Fruit fly (Drosophila melanogaster) whole organism, embryonic: ENCODE results near the gene NdufA3.

Experiments used
- BtbVII ChIP-seq: fragments of 200-800 bp; sonication (Bioruptor generic); optimal IDR thresholded peaks from 3 replicates; lab custom pipeline; 2017; ENCODE audit warnings: missing biosample characterization, mild to moderate bottlenecking, missing genetic modification characterization
- CG12236 ChIP-seq: fragments of 200-800 bp; sonication (Bioruptor generic); optimal IDR thresholded peaks from 2 replicates; lab custom pipeline; 2016; ENCODE audit warnings: missing biosample characterization, missing genetic modification characterization
- CG16779 ChIP-seq: fragments of 200-800 bp; sonication (Bioruptor generic); IDR thresholded peaks from 2 replicates; pipeline ENCODE4 v1.3.6; 2022; ENCODE audit warnings: missing biosample characterization, missing genetic modification characterization
- CG16813 ChIP-seq: fragments of 200-800 bp; sonication (Bioruptor generic); IDR thresholded peaks from 3 replicates; pipeline ENCODE4 v1.3.6; 2022; ENCODE audit warnings: missing biosample characterization, missing genetic modification characterization; ENCODE audit not compliant: partially characterized antibody
- CG17186 ChIP-seq: fragments of 200-800 bp; sonication (Bioruptor generic); optimal IDR thresholded peaks from 3 replicates; lab custom pipeline; 2017; ENCODE audit warnings: missing biosample characterization, missing genetic modification reagents, missing genetic modification characterization
- CG17802 ChIP-seq: fragments of 200-800 bp; sonication (Bioruptor generic); optimal IDR thresholded peaks from 2 replicates; lab custom pipeline; 2018; ENCODE audit warnings: missing biosample characterization, mild to moderate bottlenecking, missing genetic modification characterization, moderate library complexity
- CG1832 ChIP-seq: fragments of 200-800 bp; sonication (Bioruptor generic); optimal IDR thresholded peaks from 2 replicates; lab custom pipeline; 2017; ENCODE audit warnings: missing biosample characterization, mild to moderate bottlenecking, missing genetic modification characterization, inconsistent platforms
- CG2129 ChIP-seq: fragments of 200-800 bp; sonication (Bioruptor generic); IDR thresholded peaks from 2 replicates; pipeline ENCODE4 v1.3.6; 2022; ENCODE audit warnings: missing biosample characterization, missing genetic modification characterization; ENCODE audit not compliant: partially characterized antibody
- CG4282 ChIP-seq: fragments of 200-800 bp; sonication (Bioruptor generic); optimal IDR thresholded peaks from 2 replicates; lab custom pipeline; 2016; ENCODE audit warnings: missing biosample characterization, missing genetic modification characterization
- CG4820 ChIP-seq: fragments of 200-800 bp; sonication (Bioruptor generic); optimal IDR thresholded peaks from 3 replicates; lab custom pipeline; 2016; ENCODE audit warnings: missing biosample characterization, missing genetic modification characterization
- CG5245 ChIP-seq: fragments of 200-800 bp; sonication (Bioruptor generic); optimal IDR thresholded peaks from 3 replicates; lab custom pipeline; 2016; ENCODE audit warnings: missing biosample characterization, missing genetic modification characterization
- CG7271 ChIP-seq: fragments of 200-800 bp; sonication (Bioruptor generic); optimal IDR thresholded peaks from 2 replicates; lab custom pipeline; 2018; ENCODE audit warnings: missing biosample characterization, mild to moderate bottlenecking, missing genetic modification characterization, moderate library complexity
- CG7786 ChIP-seq: fragments of 200-800 bp; sonication (Bioruptor generic); optimal IDR thresholded peaks from 2 replicates; lab custom pipeline; 2016; ENCODE audit warnings: missing biosample characterization, missing genetic modification characterization
- CG9817 ChIP-seq: fragments of 200-800 bp; sonication (Bioruptor generic); optimal IDR thresholded peaks from 2 replicates; lab custom pipeline; 2018; ENCODE audit warnings: missing biosample characterization, mild to moderate bottlenecking, missing genetic modification characterization, moderate library complexity
- D19B ChIP-seq: fragments of 200-800 bp; sonication (Bioruptor generic); optimal IDR thresholded peaks from 2 replicates; lab custom pipeline; 2017; ENCODE audit warnings: missing biosample characterization, mild to moderate bottlenecking, missing genetic modification characterization
- Dip2 ChIP-seq: fragments of 200-800 bp; sonication (Bioruptor generic); IDR thresholded peaks from 2 replicates; pipeline ENCODE4 v1.3.6; 2022; ENCODE audit warnings: missing biosample characterization, missing genetic modification characterization
- Dref ChIP-seq: fragments of 200-800 bp; sonication (Bioruptor generic); IDR thresholded peaks from 2 replicates; pipeline ENCODE4 v1.3.6; 2022; ENCODE audit warnings: missing biosample characterization, missing genetic modification characterization
- E2f2 ChIP-seq: fragments of 200-800 bp; sonication (Bioruptor generic); IDR thresholded peaks from 2 replicates; pipeline ENCODE4 v1.3.6; 2022; ENCODE audit warnings: missing biosample characterization, missing genetic modification characterization
- Fer1 ChIP-seq: fragments of 200-800 bp; sonication (Bioruptor generic); optimal IDR thresholded peaks from 2 replicates; lab custom pipeline; 2017; ENCODE audit warnings: missing biosample characterization, mild to moderate bottlenecking, missing genetic modification characterization
- Fer3 ChIP-seq: fragments of 200-800 bp; sonication (Bioruptor generic); optimal IDR thresholded peaks from 2 replicates; lab custom pipeline; 2018; ENCODE audit warnings: missing biosample characterization, mild to moderate bottlenecking, missing genetic modification characterization, moderate library complexity
- HLH4C ChIP-seq: fragments of 200-800 bp; sonication (Bioruptor generic); IDR thresholded peaks from 3 replicates; pipeline ENCODE4 v1.3.6; 2022; ENCODE audit warnings: missing biosample characterization, missing genetic modification characterization; ENCODE audit not compliant: partially characterized antibody
- HmgZ ChIP-seq: fragments of 200-800 bp; sonication (Bioruptor generic); optimal IDR thresholded peaks from 2 replicates; lab custom pipeline; 2018; ENCODE audit warnings: missing biosample characterization, mild to moderate bottlenecking, missing genetic modification characterization
- Max ChIP-seq: fragments of 200-800 bp; sonication (Bioruptor generic); optimal IDR thresholded peaks from 2 replicates; lab custom pipeline; 2016; ENCODE audit warnings: missing biosample characterization, mild to moderate bottlenecking, missing genetic modification characterization
- Mes4 ChIP-seq: fragments of 200-800 bp; sonication (Bioruptor generic); optimal IDR thresholded peaks from 2 replicates; lab custom pipeline; 2016; ENCODE audit warnings: missing biosample characterization, missing genetic modification characterization
- NFAT ChIP-seq: fragments of 200-800 bp; sonication (Bioruptor generic); IDR thresholded peaks from 2 replicates; pipeline ENCODE4 v1.3.6; 2022; ENCODE audit warnings: missing biosample characterization, missing genetic modification characterization
- Opbp ChIP-seq: fragments of 200-800 bp; sonication (Bioruptor generic); IDR thresholded peaks from 3 replicates; pipeline ENCODE4 v1.3.6; 2022; ENCODE audit warnings: missing biosample characterization, missing genetic modification characterization; ENCODE audit not compliant: partially characterized antibody
- Ptx1 ChIP-seq: fragments of 200-800 bp; sonication (Bioruptor generic); IDR thresholded peaks from 2 replicates; pipeline ENCODE4 v1.3.6; 2022; ENCODE audit warnings: missing biosample characterization, missing genetic modification characterization
- Sry-δ ChIP-seq: fragments of 200-800 bp; sonication (Bioruptor generic); optimal IDR thresholded peaks from 2 replicates; lab custom pipeline; 2016; ENCODE audit warnings: missing biosample characterization, missing genetic modification characterization
- TFAM ChIP-seq: fragments of 200-800 bp; sonication (Bioruptor generic); optimal IDR thresholded peaks from 2 replicates; lab custom pipeline; 2017; ENCODE audit warnings: missing biosample characterization, missing genetic modification characterization, inconsistent platforms
- al ChIP-seq: fragments of 200-800 bp; sonication (Bioruptor generic); IDR thresholded peaks from 2 replicates; pipeline ENCODE4 v1.3.6; 2022; ENCODE audit warnings: missing biosample characterization, missing genetic modification characterization
- ara ChIP-seq: fragments of 200-800 bp; sonication (Bioruptor generic); IDR thresholded peaks from 2 replicates; pipeline ENCODE4 v1.3.6; 2022; ENCODE audit warnings: missing biosample characterization, missing genetic modification characterization
- br ChIP-seq: fragments of >200 bp; optimal IDR thresholded peaks from 2 replicates; lab custom pipeline; 2017
- dysf ChIP-seq: fragments of 200-800 bp; sonication (Bioruptor generic); IDR thresholded peaks from 3 replicates; pipeline ENCODE4 v1.3.6; 2022; ENCODE audit warnings: missing biosample characterization, missing genetic modification characterization
- fd64A ChIP-seq: fragments of 200-800 bp; sonication (Bioruptor generic); optimal IDR thresholded peaks from 3 replicates; lab custom pipeline; 2018; ENCODE audit warnings: missing biosample characterization, mild to moderate bottlenecking, missing genetic modification characterization
- gfzf ChIP-seq: fragments of 200-800 bp; sonication (Bioruptor generic); optimal IDR thresholded peaks from 2 replicates; lab custom pipeline; 2016; ENCODE audit warnings: missing biosample characterization, mild to moderate bottlenecking, missing genetic modification characterization, moderate library complexity
- hbn ChIP-seq: fragments of 200-800 bp; sonication (Bioruptor generic); IDR thresholded peaks from 2 replicates; pipeline ENCODE4 v1.3.6; 2022; ENCODE audit warnings: missing biosample characterization, missing genetic modification characterization; ENCODE audit not compliant: partially characterized antibody
- her ChIP-seq: fragments of 200-800 bp; sonication (Bioruptor generic); optimal IDR thresholded peaks from 2 replicates; lab custom pipeline; 2016; ENCODE audit warnings: missing biosample characterization, missing genetic modification characterization
- kay ChIP-seq: fragments of 200-800 bp; sonication (Bioruptor generic); optimal IDR thresholded peaks from 2 replicates; lab custom pipeline; 2016; ENCODE audit warnings: missing biosample characterization, missing genetic modification characterization
- ken ChIP-seq: fragments of 200-800 bp; sonication (Bioruptor generic); IDR thresholded peaks from 3 replicates; pipeline ENCODE4 v1.3.6; 2022; ENCODE audit warnings: missing biosample characterization, missing genetic modification characterization
- knrl ChIP-seq: fragments of 200-800 bp; sonication (Bioruptor generic); IDR thresholded peaks from 3 replicates; pipeline ENCODE4 v1.3.6; 2022; ENCODE audit warnings: missing biosample characterization, missing genetic modification characterization; ENCODE audit not compliant: partially characterized antibody
- mirr ChIP-seq: fragments of 200-800 bp; sonication (Bioruptor generic); optimal IDR thresholded peaks from 3 replicates; lab custom pipeline; 2018; ENCODE audit warnings: missing biosample characterization, mild to moderate bottlenecking, missing genetic modification characterization
- nerfin-2 ChIP-seq: fragments of 200-800 bp; sonication (Bioruptor generic); IDR thresholded peaks from 2 replicates; pipeline ENCODE4 v1.3.6; 2022; ENCODE audit warnings: missing biosample characterization, missing genetic modification characterization; ENCODE audit not compliant: partially characterized antibody
- pum ChIP-seq: fragments of 200-800 bp; sonication (Bioruptor generic); optimal IDR thresholded peaks from 2 replicates; lab custom pipeline; 2016; ENCODE audit warnings: missing biosample characterization, missing genetic modification characterization
- row ChIP-seq: fragments of 200-800 bp; sonication (Bioruptor generic); IDR thresholded peaks from 3 replicates; pipeline ENCODE4 v1.3.6; 2022; ENCODE audit warnings: missing biosample characterization, missing genetic modification characterization
- so ChIP-seq: fragments of 200-800 bp; sonication (Bioruptor generic); IDR thresholded peaks from 3 replicates; pipeline ENCODE4 v1.3.6; 2022; ENCODE audit warnings: missing biosample characterization, missing genetic modification characterization
- toy ChIP-seq: fragments of 200-800 bp; sonication (Bioruptor generic); IDR thresholded peaks from 2 replicates; pipeline ENCODE4 v1.3.6; 2022; ENCODE audit warnings: missing biosample characterization, missing genetic modification characterization
- unc-4 ChIP-seq: fragments of 200-800 bp; sonication (Bioruptor generic); IDR thresholded peaks from 2 replicates; pipeline ENCODE4 v1.3.6; 2022; ENCODE audit warnings: missing biosample characterization, missing genetic modification characterization; ENCODE audit not compliant: partially characterized antibody
- vnd ChIP-seq: fragments of 200-800 bp; sonication (Bioruptor generic); IDR thresholded peaks from 3 replicates; pipeline ENCODE4 v1.3.6; 2022; ENCODE audit warnings: missing biosample characterization, missing genetic modification characterization; ENCODE audit not compliant: partially characterized antibody
- vvl ChIP-seq: fragments of 200-800 bp; sonication (Bioruptor generic); IDR thresholded peaks from 2 replicates; pipeline ENCODE4 v1.3.6; 2022; ENCODE audit warnings: missing biosample characterization, missing genetic modification characterization
- zen2 ChIP-seq: fragments of 200-800 bp; sonication (Bioruptor generic); IDR thresholded peaks from 3 replicates; pipeline ENCODE4 v1.3.6; 2022; ENCODE audit warnings: missing biosample characterization, missing genetic modification characterization; ENCODE audit not compliant: partially characterized antibody

Gene NdufA3

dm6 chrX:9161912-9162311 lies 2.1 kb upstream of the NdufA3 start, which contains the start of the genes Zpr1 and CG44532 (continued):
- TF ChIP-seq dysf (no peak), toy (GFP tag; lab: Robert Waterston, UW) (no peak), al (GFP tag; lab: Robert Waterston, UW) (no peak), CG4820 (GFP tag; lab: Kevin White, UChicago) (no peak), D19B (GFP tag; lab: Kevin White, UChicago) (no peak), NFAT (GFP tag; lab: Robert Waterston, UW) (no peak), CG12236 (no peak), kay (GFP tag; lab: Kevin White, UChicago) (no peak), Dref (GFP tag; lab: Robert Waterston, UW) (peak; percentile 74), zen2 (peak; percentile 20; the same call in 1 of the 3 replicates), HmgZ (tag; lab: Kevin White, UChicago) (peak; percentile 25), CG2129 (GFP tag; lab: Robert Waterston, UW) (no peak; the same call in none of the 2 replicates), knrl (GFP tag; lab: Robert Waterston, UW) (peak; percentile 62; the same call in 2 of the 3 replicates), Fer1 (no peak), Opbp (GFP tag; lab: Robert Waterston, UW) (peak; percentile 74), pum (GFP tag; lab: Kevin White, UChicago) (no peak), HLH4C (GFP tag; lab: Robert Waterston, UW) (peak; percentile 64; the same call in 2 of the 3 replicates), TFAM (GFP tag; lab: Kevin White, UChicago) (no peak), unc-4 (GFP tag; lab: Robert Waterston, UW) (peak; percentile 69), gfzf (GFP tag; lab: Kevin White, UChicago) (peak; percentile 70), hbn (GFP tag; lab: Robert Waterston, UW) (peak; percentile 49), BtbVII (GFP tag; lab: Kevin White, UChicago) (no peak), E2f2 (GFP tag; lab: Robert Waterston, UW) (peak; percentile 73), CG9817 (no peak), Mes4 (GFP tag; lab: Kevin White, UChicago) (no peak), fd64A (no peak), Sry-δ (GFP tag; lab: Kevin White, UChicago) (peak; percentile 67), CG5245 (GFP tag; lab: Kevin White, UChicago) (no peak), Max (no peak), Fer3 (tag; lab: Kevin White, UChicago) (no peak), CG4282 (GFP tag; lab: Kevin White, UChicago) (no peak), CG17802 (no peak), Dip2 (GFP tag; lab: Robert Waterston, UW) (no peak), CG17186 (peak; percentile 39), br (lab: Kevin White, UChicago) (no peak), so (GFP tag; lab: Robert Waterston, UW) (no peak), mirr (GFP tag; lab: Kevin White, UChicago) (no peak), ken (GFP tag; lab: Robert Waterston, UW) (no peak), vvl (GFP tag; lab: Robert Waterston, UW) (no peak), CG16813 (GFP tag; lab: Robert Waterston, UW) (peak; percentile 69), CG7786 (GFP tag; lab: Kevin White, UChicago) (no peak), ara (GFP tag; lab: Robert Waterston, UW) (no peak), CG16779 (no peak), row (GFP tag; lab: Robert Waterston, UW) (peak; percentile 32; the same call in 1 of the 3 replicates), CG1832 (GFP tag; lab: Kevin White, UChicago) (no peak), her (GFP tag; lab: Kevin White, UChicago) (no peak), nerfin-2 (GFP tag; lab: Robert Waterston, UW) (no peak), Ptx1 (GFP tag; lab: Robert Waterston, UW) (no peak), CG7271 (no peak), vnd (GFP tag; lab: Robert Waterston, UW) (peak; percentile 62)
